Worm (Caenorhabditis elegans) whole organism, midembryonic: ENCODE results near the gene cnc-6.

Source experiments
- T22C8.4 ChIP-seq: fragments of 200-800 bp; sonication (Bioruptor generic); IDR thresholded peaks from 2 replicates; pipeline ENCODE4 v1.3.6; 2022; ENCODE audit warnings: missing genetic modification characterization, missing compliant biosample characterization
- cog-1 ChIP-seq: sonication (generic microtip); optimal IDR thresholded peaks from 2 replicates; lab custom pipeline; 2016; ENCODE audit warnings: missing genetic modification characterization, missing compliant biosample characterization
- flt-1 ChIP-seq: fragments of 200-800 bp; sonication (Bioruptor generic); IDR thresholded peaks from 2 replicates; pipeline ENCODE4 v1.3.6; 2022; ENCODE audit warnings: missing genetic modification characterization, missing compliant biosample characterization
- klf-2 ChIP-seq: fragments of 200-800 bp; sonication (Bioruptor generic); conservative IDR thresholded peaks from 2 replicates; pipeline ENCODE4 v1.3.6; 2022; ENCODE audit warnings: missing genetic modification reagents, missing genetic modification characterization, missing compliant biosample characterization
- med-1 ChIP-seq: sonication (generic microtip); optimal IDR thresholded peaks from 2 replicates; lab custom pipeline; 2017; ENCODE audit warnings: missing genetic modification characterization, mild to moderate bottlenecking, missing compliant biosample characterization, antibody characterized with exemption, missing genetic modification reagents; ENCODE audit not compliant: insufficient read depth
- ref-1 ChIP-seq: fragments of 200-800 bp; sonication (Bioruptor generic); conservative IDR thresholded peaks from 2 replicates; pipeline ENCODE4 v1.3.6; 2022; ENCODE audit warnings: missing genetic modification reagents, missing genetic modification characterization, missing compliant biosample characterization
- tab-1 ChIP-seq: fragments of 200-800 bp; sonication (Bioruptor generic); IDR thresholded peaks from 2 replicates; pipeline ENCODE4 v1.3.6; 2022; ENCODE audit warnings: missing genetic modification characterization, missing compliant biosample characterization
- ztf-23 ChIP-seq: fragments of 200-800 bp; sonication (Bioruptor generic); IDR thresholded peaks from 2 replicates; pipeline ENCODE4 v1.3.6; 2022; ENCODE audit warnings: missing genetic modification reagents, missing genetic modification characterization, missing compliant biosample characterization
- ztf-29 ChIP-seq: fragments of 200-800 bp; sonication (Bioruptor generic); IDR thresholded peaks from 2 replicates; pipeline ENCODE4 v1.3.6; 2022; ENCODE audit warnings: missing genetic modification reagents, missing genetic modification characterization, missing compliant biosample characterization

DNA sequence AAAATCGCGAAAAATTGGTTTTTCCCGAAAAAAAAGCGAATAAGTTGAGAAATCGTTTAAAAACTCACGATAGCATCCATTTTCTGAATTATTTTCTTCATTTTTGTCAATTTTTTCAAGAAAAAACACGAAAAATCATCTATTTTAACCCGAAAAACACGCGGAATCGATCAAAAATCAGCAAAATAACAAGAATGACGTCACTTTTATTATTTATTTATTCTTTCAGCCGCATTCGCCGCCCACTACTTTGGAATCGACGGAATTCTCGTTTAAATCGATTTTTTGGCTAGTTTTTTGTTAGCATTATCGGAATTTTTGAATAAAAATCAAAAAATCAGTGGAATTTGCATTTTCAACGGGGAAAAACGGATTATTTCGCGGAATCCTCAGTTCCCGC, 14.6 kb downstream of the cnc-6 start, which contains the start of gene Y39A3CL.4:
- TF ChIP-seq ztf-23 (GFP tag; lab: Robert Waterston, UW) (no peak), T22C8.4 (GFP tag; lab: Robert Waterston, UW) (no peak), ztf-29 (GFP tag; lab: Robert Waterston, UW) (no peak), med-1 (GFP tag; lab: Kevin White, UChicago) (no peak), tab-1 (GFP tag; lab: Robert Waterston, UW) (no peak), flt-1 (GFP tag; lab: Robert Waterston, UW) (no peak), ref-1 (GFP tag; lab: Robert Waterston, UW) (no peak), klf-2 (GFP tag; lab: Robert Waterston, UW) (no peak), cog-1 (tag; lab: Kevin White, UChicago) (no peak)
